Worm (Caenorhabditis elegans): ENCODE results near the gene fbxa-138.
"Not testable (repeated sequence)": the region's sequence is repeated elsewhere in the genome, so short reads cannot be mapped to it uniquely, and the experiment has no call there.

fbxa-138 gene

DNA sequence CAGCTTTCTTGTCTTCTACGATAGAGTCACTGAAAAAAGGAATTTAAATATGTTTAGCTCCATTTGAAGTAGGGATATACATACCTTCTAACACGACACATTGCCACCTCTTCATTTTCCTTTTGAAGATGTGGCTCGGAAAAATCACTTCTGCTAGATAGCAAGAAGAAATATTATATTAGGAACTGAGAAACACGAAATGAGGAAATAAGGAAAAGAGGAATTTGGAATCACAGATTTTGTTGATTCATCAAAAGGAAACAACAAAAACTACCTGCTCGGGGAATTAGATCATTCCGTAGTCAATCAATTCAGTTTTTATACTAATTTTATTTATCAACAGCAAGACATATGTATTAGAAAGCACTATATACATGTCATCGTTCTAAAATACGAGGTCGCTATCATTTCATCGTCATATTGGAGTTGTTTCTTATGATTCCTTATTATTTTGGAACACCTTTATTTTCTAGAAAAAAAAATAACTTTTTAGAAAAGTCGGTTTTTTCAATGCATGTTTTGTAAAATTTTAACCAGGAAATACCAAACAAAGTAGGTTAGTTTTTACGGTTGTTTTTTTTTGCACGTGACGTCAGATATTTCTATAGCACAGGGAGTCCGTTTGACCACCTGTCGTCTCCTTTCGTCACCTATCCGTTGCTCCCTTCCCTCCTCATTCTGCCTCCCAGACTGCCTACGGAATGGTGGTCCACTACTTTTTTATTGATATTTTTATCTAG is 3.3 kb downstream of the fbxa-138 start, which contains the start of the genes pals-21 and Y82E9BR.6:
TSS of gene pals-21 (minus strand) at position 101 of the 740 bp plus-strand sequence.
TSS of gene Y82E9BR.6 (plus strand) at position 690 of the 740 bp plus-strand sequence.
- TF ChIP-seq hlh-1 (tag; optimal IDR thresholded peaks at IDR 0.05), result peak; percentile 75
- no peak for TF ChIP-seq ceh-43 (GFP tag; optimal IDR thresholded peaks at IDR 0.05)

ce11 chrIII:1377903-1378302 is 6.1 kb downstream of the fbxa-138 start, which contains the start of gene pals-40:
Gene pals-40, minus strand, starts transcription at chrIII:1378003.
- not testable (repeated sequence) for TF ChIP-seq unc-39, elt-3, nhr-76 (tag; optimal IDR thresholded peaks at IDR 0.05)

- TF ChIP-seq pha-4, sptf-1, nhr-12 (tag; optimal IDR thresholded peaks at IDR 0.05): not testable (repeated sequence)
Observed at ce11 chrIII:1375491-1375890, 8.6 kb downstream of the fbxa-138 start, which contains the start of gene Y82E9BR.10. Gene Y82E9BR.10, minus strand, starts transcription at chrIII:1375591.

DNA sequence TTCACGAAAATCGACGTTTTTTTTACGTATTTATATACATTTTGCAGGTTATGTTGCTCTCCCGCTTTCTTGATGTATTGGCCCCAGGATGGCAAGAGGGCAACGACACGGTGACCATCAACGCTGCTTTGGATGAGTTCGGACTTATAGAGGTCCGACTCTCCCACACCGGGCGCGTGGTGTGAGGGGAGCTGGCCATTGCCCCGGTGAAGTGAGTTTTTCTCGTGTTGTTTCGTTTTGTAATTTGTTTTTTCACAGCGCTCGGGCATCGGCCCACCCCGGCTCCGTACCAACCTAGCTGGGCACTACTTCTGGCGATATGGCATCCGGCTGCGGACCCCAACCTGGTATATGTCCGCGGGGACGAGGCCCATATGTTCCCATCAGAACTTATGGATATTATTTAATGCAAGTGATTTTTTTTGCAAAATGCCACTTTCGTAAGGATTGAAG is 9.7 kb downstream of the fbxa-138 start, which contains the start of gene Y82E9BR.20:
TSS of gene Y82E9BR.20 (plus strand) at position 51 of the 453 bp plus-strand sequence.
- TF ChIP-seq sptf-1 (tag; optimal IDR thresholded peaks at IDR 0.05) (no peak), nhr-12 (tag; optimal IDR thresholded peaks at IDR 0.05) (no peak), lsy-2 (tag; optimal IDR thresholded peaks at IDR 0.05) (no peak), elt-1 (tag; optimal IDR thresholded peaks at IDR 0.05; ENCODE audit: borderline replicate concordance, insufficient read depth) (no peak), nhr-76 (tag; optimal IDR thresholded peaks at IDR 0.05) (no peak), zip-8 (tag; optimal IDR thresholded peaks at IDR 0.05) (no peak), ham-2 (GFP tag; optimal IDR thresholded peaks at IDR 0.05) (no peak), lin-13 (tag; optimal IDR thresholded peaks at IDR 0.05) (no peak), drap-1 (GFP tag; optimal IDR thresholded peaks at IDR 0.05) (no peak), ceh-43 (GFP tag; optimal IDR thresholded peaks at IDR 0.05) (no peak), nhr-28 (tag; optimal IDR thresholded peaks at IDR 0.05) (no peak), pha-4 (tag; optimal IDR thresholded peaks at IDR 0.05) (no peak)

ce11 chrIII:1372563-1372962 is 11.5 kb downstream of the fbxa-138 start:
- TF ChIP-seq ceh-39 (tag; optimal IDR thresholded peaks at IDR 0.05) (no peak), cnd-1 (tag; optimal IDR thresholded peaks at IDR 0.05) (no peak), M03D4.4 (tag; optimal IDR thresholded peaks at IDR 0.05) (no peak), elt-1 (tag; optimal IDR thresholded peaks at IDR 0.05; ENCODE audit: borderline replicate concordance, insufficient read depth) (no peak), hlh-1 (tag; optimal IDR thresholded peaks at IDR 0.05) (peak; percentile 82), ztf-11 (tag; optimal IDR thresholded peaks at IDR 0.05) (no peak)

DNA sequence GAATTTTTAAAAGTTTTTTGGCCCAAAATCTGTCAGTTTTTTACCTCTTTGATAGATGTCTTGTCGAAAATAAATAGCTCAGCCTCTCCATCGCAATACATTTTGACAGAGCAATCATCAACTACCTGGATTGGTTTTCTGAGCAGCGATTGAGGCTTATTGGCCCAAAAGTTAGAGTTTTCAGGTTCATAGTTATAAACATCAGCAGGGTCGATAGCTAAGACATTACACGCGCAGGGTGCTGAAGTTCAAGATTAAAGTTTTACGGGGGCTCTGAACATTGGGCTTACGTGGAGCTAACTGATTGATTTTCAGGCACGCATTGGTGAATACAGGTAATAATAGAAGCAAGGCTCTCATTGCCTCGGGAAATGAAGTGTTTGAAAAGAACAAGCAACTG is 24.4 kb downstream of the fbxa-138 start, which contains the start of gene Y82E9BR.9:
TSS of gene Y82E9BR.9 (minus strand) at position 101 of the 400 bp plus-strand sequence.
- TF ChIP-seq ceh-39 (tag; optimal IDR thresholded peaks at IDR 0.05), result no peak
- no peak for TF ChIP-seq mab-5 (tag; optimal IDR thresholded peaks at IDR 0.05)
- TF ChIP-seq drap-1 (GFP tag; optimal IDR thresholded peaks at IDR 0.05), result no peak
- TF ChIP-seq nhr-12 (tag; optimal IDR thresholded peaks at IDR 0.05), result no peak
- no peak for TF ChIP-seq sptf-1 (tag; optimal IDR thresholded peaks at IDR 0.05)
- no peak for TF ChIP-seq elt-1 (tag; optimal IDR thresholded peaks at IDR 0.05; ENCODE audit: borderline replicate concordance, insufficient read depth)
- TF ChIP-seq pha-4 (tag; optimal IDR thresholded peaks at IDR 0.05), result no peak
- TF ChIP-seq nhr-237 (tag; optimal IDR thresholded peaks at IDR 0.05), result no peak
- no peak for TF ChIP-seq zip-8 (tag; optimal IDR thresholded peaks at IDR 0.05)
- no peak for TF ChIP-seq unc-62 (GFP tag; optimal IDR thresholded peaks at IDR 0.05)
- no peak for TF ChIP-seq ceh-83 (GFP tag; optimal IDR thresholded peaks at IDR 0.05)
- TF ChIP-seq bed-3 (GFP tag; optimal IDR thresholded peaks at IDR 0.05), result no peak
- TF ChIP-seq mep-1 (tag; optimal IDR thresholded peaks at IDR 0.05), result no peak
- TF ChIP-seq snpc-4 (tag; optimal IDR thresholded peaks at IDR 0.05), result no peak
- TF ChIP-seq nhr-76 (tag; optimal IDR thresholded peaks at IDR 0.05), result no peak

ce11 chrIII:1357973-1358372 is 26.1 kb downstream of the fbxa-138 start, which contains the start of gene Y82E9BR.8:
Gene Y82E9BR.8, minus strand, starts transcription at chrIII:1358073.
- TF ChIP-seq blmp-1, mep-1, mab-5 (tag; optimal IDR thresholded peaks at IDR 0.05): not testable (repeated sequence)
